Worm (Caenorhabditis elegans): ENCODE data around the gene Y48G9A.6.

DNA sequence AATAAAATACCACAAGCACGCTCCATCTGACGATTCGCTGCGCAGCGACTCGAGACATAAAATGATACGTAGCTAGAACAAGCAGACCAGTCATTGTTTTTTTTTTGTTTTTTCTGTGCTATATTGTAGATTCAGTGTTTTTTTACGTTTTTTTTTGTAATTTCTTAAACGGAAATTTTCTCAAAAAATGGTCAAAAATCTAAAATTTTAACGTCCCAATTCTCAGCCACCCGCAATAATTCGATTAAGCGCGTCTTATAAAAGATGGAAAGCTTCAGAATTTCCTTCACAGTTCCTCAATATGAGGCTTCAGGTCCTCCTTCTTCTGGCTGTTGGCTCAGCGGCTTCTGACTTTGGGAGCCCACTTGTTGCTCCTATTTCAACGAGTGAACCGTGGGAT lies at the start of gene Y48G9A.6:
- TF ChIP-seq elt-2 (tag; optimal IDR thresholded peaks at IDR 0.05) = no peak
- no peak for TF ChIP-seq fkh-6 (tag; optimal IDR thresholded peaks at IDR 0.05)
- TF ChIP-seq pha-4 (tag; optimal IDR thresholded peaks at IDR 0.05) = no peak
- no peak for TF ChIP-seq lim-6 (tag; optimal IDR thresholded peaks at IDR 0.05)
- no peak for TF ChIP-seq unc-86 (tag; optimal IDR thresholded peaks at IDR 0.05)
- TF ChIP-seq ets-4 (tag; optimal IDR thresholded peaks at IDR 0.05) = no peak
- TF ChIP-seq C08G9.2 (tag; optimal IDR thresholded peaks at IDR 0.05) = no peak
- no peak for TF ChIP-seq rnt-1 (tag; optimal IDR thresholded peaks at IDR 0.05)

All from whole organism, late embryonic.